Worm (Caenorhabditis elegans) whole organism, L1 larva: ENCODE results near the gene tgt-1.

Experiments
- C16A3.4 ChIP-seq: fragments of 150-350 bp; optimal IDR thresholded peaks from 2 replicates; lab custom pipeline; 2014; ENCODE audit warnings: missing biosample characterization, missing genetic modification characterization
- C34B4.2 ChIP-seq: sonication (generic microtip); optimal IDR thresholded peaks from 2 replicates; lab custom pipeline; 2017; ENCODE audit warnings: mild to moderate bottlenecking, missing genetic modification characterization, missing compliant biosample characterization
- F16B12.6 ChIP-seq: fragments of 150-350 bp; optimal IDR thresholded peaks from 2 replicates; lab custom pipeline; 2014; ENCODE audit warnings: missing biosample characterization, missing genetic modification characterization
- aha-1 ChIP-seq: fragments of 150-350 bp; optimal IDR thresholded peaks from 2 replicates; lab custom pipeline; 2014; ENCODE audit warnings: missing biosample characterization, missing genetic modification characterization
- alr-1 ChIP-seq: fragments of 200-800 bp; sonication (Bioruptor generic); optimal IDR thresholded peaks from 2 replicates; lab custom pipeline; 2018; ENCODE audit warnings: borderline replicate concordance, mild to moderate bottlenecking, missing genetic modification characterization, missing compliant biosample characterization
- ceh-63 ChIP-seq: fragments of 200-800 bp; sonication (Bioruptor generic); optimal IDR thresholded peaks from 2 replicates; lab custom pipeline; 2018; ENCODE audit warnings: mild to moderate bottlenecking, missing genetic modification characterization, missing compliant biosample characterization
- ceh-8 ChIP-seq: fragments of 200-800 bp; sonication (Bioruptor generic); optimal IDR thresholded peaks from 2 replicates; lab custom pipeline; 2018; ENCODE audit warnings: mild to moderate bottlenecking, missing genetic modification characterization, moderate library complexity, missing compliant biosample characterization
- ceh-82 ChIP-seq, 3 experiments: fragments of 150-350 bp in 1 of 3; sonication (generic microtip) in 2 of 3; optimal IDR thresholded peaks; 2 replicates each; lab custom pipeline; 2014 to 2017; ENCODE audit warnings: missing biosample characterization in 3 of 3, missing genetic modification characterization in 3 of 3
- ceh-88 ChIP-seq: fragments of 200-800 bp; sonication (Bioruptor generic); IDR thresholded peaks from 2 replicates; pipeline ENCODE4 v1.3.6; 2022; ENCODE audit warnings: missing genetic modification characterization, missing compliant biosample characterization
- dsc-1 ChIP-seq: sonication (generic microtip); optimal IDR thresholded peaks from 2 replicates; lab custom pipeline; 2016; ENCODE audit warnings: mild to moderate bottlenecking, missing genetic modification characterization, missing compliant biosample characterization
- efl-1 ChIP-seq, 4 experiments: fragments of 150-350 bp; optimal IDR thresholded peaks in 3 of 4; peaks in 1 of 4; 1 replicate in 1 of 4; 2 replicates in 3 of 4; lab custom pipeline; 2014; ENCODE audit warnings: missing biosample characterization in 2 of 4, missing genetic modification characterization in 2 of 4, missing genetic modification reagents in 2 of 4
- egl-27 ChIP-seq, 2 experiments: fragments of 150-350 bp in 1 of 2; sonication (generic microtip); optimal IDR thresholded peaks; 3 replicates each; lab custom pipeline; 2017 to 2018; ENCODE audit warnings: missing biosample characterization in 2 of 2, missing genetic modification characterization in 2 of 2, missing genetic modification reagents in 2 of 2
- elt-2 ChIP-seq: sonication (generic microtip); optimal IDR thresholded peaks from 2 replicates; lab custom pipeline; 2016; ENCODE audit warnings: missing genetic modification characterization, mild to moderate bottlenecking, inconsistent platforms, missing compliant biosample characterization, missing genetic modification reagents
- elt-3 ChIP-seq, 6 experiments: fragments of 150-350 bp in 1 of 6; sonication (generic microtip); optimal IDR thresholded peaks; 2 replicates each; lab custom pipeline; 2017 to 2018; ENCODE audit warnings: missing biosample characterization in 6 of 6, missing genetic modification characterization in 6 of 6, inconsistent platforms in 1 of 6
- fkh-8 ChIP-seq: sonication (generic microtip); optimal IDR thresholded peaks from 2 replicates; lab custom pipeline; 2016; ENCODE audit warnings: mild to moderate bottlenecking, missing genetic modification characterization, missing compliant biosample characterization
- grh-1 ChIP-seq: fragments of 200-800 bp; sonication (Bioruptor generic); IDR thresholded peaks from 2 replicates; pipeline ENCODE4 v1.3.6; 2022; ENCODE audit warnings: missing genetic modification reagents, missing genetic modification characterization, missing compliant biosample characterization
- hlh-4 ChIP-seq: sonication (generic microtip); optimal IDR thresholded peaks from 2 replicates; lab custom pipeline; 2016; ENCODE audit warnings: mild to moderate bottlenecking, missing genetic modification characterization, missing compliant biosample characterization
- irx-1 ChIP-seq: sonication (generic microtip); optimal IDR thresholded peaks from 2 replicates; lab custom pipeline; 2016; ENCODE audit warnings: missing genetic modification characterization, missing compliant biosample characterization
- isw-1 ChIP-seq: fragments of 200-800 bp; sonication (Bioruptor generic); IDR thresholded peaks from 2 replicates; pipeline ENCODE4 v1.3.6; 2022; ENCODE audit warnings: missing genetic modification characterization, missing compliant biosample characterization
- lin-14 ChIP-seq: fragments of 200-800 bp; sonication (Bioruptor generic); optimal IDR thresholded peaks from 2 replicates; lab custom pipeline; 2018; ENCODE audit warnings: mild to moderate bottlenecking, missing genetic modification characterization, moderate library complexity, missing compliant biosample characterization
- lin-35 ChIP-seq, 2 experiments: fragments of 150-350 bp; optimal IDR thresholded peaks; 2 replicates each; lab custom pipeline; 2014; ENCODE audit warnings: missing biosample characterization in 2 of 2, missing genetic modification characterization in 2 of 2, missing genetic modification reagents in 2 of 2
- lir-3 ChIP-seq: sonication (generic microtip); optimal IDR thresholded peaks from 2 replicates; lab custom pipeline; 2016; ENCODE audit warnings: mild to moderate bottlenecking, missing genetic modification characterization, moderate library complexity, missing compliant biosample characterization; ENCODE audit not compliant: poor library complexity
- mab-9 ChIP-seq: fragments of 200-800 bp; sonication (Bioruptor generic); IDR thresholded peaks from 2 replicates; pipeline ENCODE4 v1.3.6; 2022; ENCODE audit warnings: missing genetic modification reagents, missing genetic modification characterization, missing compliant biosample characterization
- mdl-1 ChIP-seq, 2 experiments: fragments of 150-350 bp; optimal IDR thresholded peaks; 2 replicates each; lab custom pipeline; 2014 to 2017; ENCODE audit warnings: missing biosample characterization in 2 of 2, missing genetic modification characterization in 2 of 2, inconsistent platforms in 1 of 2
- mef-2 ChIP-seq: fragments of 150-350 bp; optimal IDR thresholded peaks from 2 replicates; lab custom pipeline; 2014; ENCODE audit warnings: missing biosample characterization, missing genetic modification characterization
- nhr-11 ChIP-seq: fragments of 150-350 bp; optimal IDR thresholded peaks from 2 replicates; lab custom pipeline; 2014; ENCODE audit warnings: missing biosample characterization, missing genetic modification characterization
- nhr-12 ChIP-seq: sonication (generic microtip); optimal IDR thresholded peaks from 2 replicates; lab custom pipeline; 2017; ENCODE audit warnings: missing biosample characterization, missing genetic modification characterization
- nhr-19 ChIP-seq: fragments of 200-800 bp; sonication (Bioruptor generic); conservative IDR thresholded peaks from 2 replicates; pipeline ENCODE4 v1.3.6; 2022; ENCODE audit warnings: missing genetic modification characterization, missing compliant biosample characterization
- nhr-20 ChIP-seq: sonication (generic microtip); optimal IDR thresholded peaks from 2 replicates; lab custom pipeline; 2016; ENCODE audit warnings: mild to moderate bottlenecking, missing genetic modification characterization, missing compliant biosample characterization
- nhr-28 ChIP-seq: fragments of 150-350 bp; optimal IDR thresholded peaks from 2 replicates; lab custom pipeline; 2014; ENCODE audit warnings: missing biosample characterization, missing genetic modification characterization
- nhr-71 ChIP-seq: sonication (generic microtip); optimal IDR thresholded peaks from 2 replicates; lab custom pipeline; 2016; ENCODE audit warnings: mild to moderate bottlenecking, missing genetic modification characterization, moderate library complexity, missing compliant biosample characterization
- nhr-76 ChIP-seq: sonication (generic microtip); optimal IDR thresholded peaks from 2 replicates; lab custom pipeline; 2017; ENCODE audit warnings: missing biosample characterization, missing genetic modification characterization
- nhr-77 ChIP-seq: fragments of 150-350 bp; optimal IDR thresholded peaks from 2 replicates; lab custom pipeline; 2014; ENCODE audit warnings: missing biosample characterization, missing genetic modification characterization
- nhr-85 ChIP-seq: sonication (generic microtip); peaks from one replicate; lab custom pipeline; 2016; ENCODE audit warnings: missing genetic modification characterization, inconsistent platforms, missing compliant biosample characterization
- nhr-90 ChIP-seq: sonication (generic microtip); optimal IDR thresholded peaks from 2 replicates; lab custom pipeline; 2016; ENCODE audit warnings: mild to moderate bottlenecking, missing genetic modification characterization, missing compliant biosample characterization; ENCODE audit not compliant: poor library complexity
- pag-3 ChIP-seq: sonication (generic microtip); optimal IDR thresholded peaks from 2 replicates; lab custom pipeline; 2017; ENCODE audit warnings: missing genetic modification characterization, mild to moderate bottlenecking, missing compliant biosample characterization, antibody characterized with exemption, borderline replicate concordance; ENCODE audit not compliant: insufficient read depth
- pax-3 ChIP-seq: fragments of 200-800 bp; sonication (Bioruptor generic); optimal IDR thresholded peaks from 2 replicates; lab custom pipeline; 2018; ENCODE audit warnings: mild to moderate bottlenecking, missing genetic modification characterization, moderate library complexity, missing compliant biosample characterization
- pqm-1 ChIP-seq: sonication (generic microtip); optimal IDR thresholded peaks from 3 replicates; lab custom pipeline; 2017; ENCODE audit warnings: missing biosample characterization, missing genetic modification characterization
- snu-23 ChIP-seq: sonication (generic microtip); optimal IDR thresholded peaks from 2 replicates; lab custom pipeline; 2016; ENCODE audit warnings: missing genetic modification characterization, missing compliant biosample characterization
- sox-4 ChIP-seq: sonication (generic microtip); optimal IDR thresholded peaks from 2 replicates; lab custom pipeline; 2016; ENCODE audit warnings: missing genetic modification characterization, missing compliant biosample characterization
- unc-62 ChIP-seq: fragments of 150-350 bp; optimal IDR thresholded peaks from 2 replicates; lab custom pipeline; 2014; ENCODE audit warnings: missing biosample characterization, missing genetic modification reagents, missing genetic modification characterization
- unc-86 ChIP-seq: sonication (generic microtip); optimal IDR thresholded peaks from 2 replicates; lab custom pipeline; 2016; ENCODE audit warnings: missing genetic modification characterization, missing compliant biosample characterization
- zip-4 ChIP-seq: fragments of 200-800 bp; sonication (Bioruptor generic); optimal IDR thresholded peaks from 2 replicates; lab custom pipeline; 2018; ENCODE audit warnings: mild to moderate bottlenecking, missing genetic modification characterization, moderate library complexity, missing compliant biosample characterization
- ztf-4 ChIP-seq: fragments of 150-350 bp; optimal IDR thresholded peaks from 2 replicates; lab custom pipeline; 2014; ENCODE audit warnings: missing biosample characterization, missing genetic modification characterization

tgt-1 gene

ce11 chrIV:11917886-11918285 is 41.7 kb downstream of the tgt-1 start:
- TF ChIP-seq elt-2 (tag; lab: Kevin White, UChicago), result peak; percentile 51
- TF ChIP-seq nhr-28 (tag; lab: Kevin White, UChicago), result no peak

DNA sequence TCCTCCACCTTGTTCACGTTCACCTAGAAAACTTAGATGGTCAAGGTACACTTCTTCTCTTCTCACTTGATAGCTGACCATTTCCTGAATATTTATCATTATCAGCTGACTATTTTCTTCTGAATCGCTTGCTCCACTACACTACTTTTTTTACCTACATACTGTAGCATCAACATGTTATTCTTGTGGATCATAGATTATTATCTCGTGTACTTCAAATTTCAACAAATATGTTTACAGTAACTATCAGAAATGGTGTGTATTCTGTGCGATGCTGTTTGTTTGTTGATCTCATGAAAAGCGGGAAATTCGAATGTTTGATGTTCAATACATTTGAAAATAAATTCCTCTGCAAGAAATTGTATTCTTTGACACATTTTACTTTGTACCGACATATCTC is 42.7 kb downstream of the tgt-1 start, which contains the start of gene ZK822.10:
Gene ZK822.10, plus strand, starts transcription at position 231 of the 400 bp plus-strand sequence.
- TF ChIP-seq nhr-85 (tag; lab: Kevin White, UChicago) (peak; percentile 55), elt-3 (tag; optimal IDR thresholded peaks at IDR 0.05; lab: Kevin White, UChicago) (no peak), C16A3.4 (peak; percentile 9), snu-23 (GFP tag; lab: Kevin White, UChicago) (no peak), hlh-4 (no peak), nhr-20 (peak; percentile 35), nhr-71 (tag; lab: Kevin White, UChicago) (peak; percentile 28), nhr-76 (no peak), elt-2 (tag; lab: Kevin White, UChicago) (peak; percentile 61), nhr-12 (tag; lab: Kevin White, UChicago) (no peak), mdl-1 (tag; optimal IDR thresholded peaks at IDR 0.05; lab: Kevin White, UChicago) (no peak)

ce11 chrIV:11915768-11916453 is 43.7 kb downstream of the tgt-1 start, which contains the start of gene ZK822.9:
Gene ZK822.9 (plus strand): TSS chrIV:11915947.
- TF ChIP-seq nhr-11, result no peak
- no peak for TF ChIP-seq pax-3
- no peak for TF ChIP-seq pag-3 (tag; lab: Kevin White, UChicago)
- no peak for TF ChIP-seq grh-1
- TF ChIP-seq ceh-8 (GFP tag; lab: Kevin White, UChicago), result no peak
- no peak for TF ChIP-seq nhr-77 (tag; lab: Kevin White, UChicago)
- TF ChIP-seq nhr-71 (tag; lab: Kevin White, UChicago), result peak; percentile 32
- no peak for TF ChIP-seq aha-1 (tag; lab: Kevin White, UChicago)
- peak; percentile 75 for TF ChIP-seq nhr-85 (tag; lab: Kevin White, UChicago)
- no peak for TF ChIP-seq egl-27 (tag; optimal IDR thresholded peaks at IDR 0.05; lab: Kevin White, UChicago)
- TF ChIP-seq ceh-63 (GFP tag; lab: Kevin White, UChicago), result no peak
- TF ChIP-seq C34B4.2, result no peak
- no peak for TF ChIP-seq sox-4 (tag; lab: Kevin White, UChicago)
- no peak; the same call in 1 of the 2 replicates for TF ChIP-seq nhr-19 (GFP tag; lab: Robert Waterston, UW)
- no peak for TF ChIP-seq lir-3 (tag; lab: Kevin White, UChicago)
- TF ChIP-seq pqm-1 (tag; lab: Kevin White, UChicago), result no peak
- no peak for TF ChIP-seq unc-62 (GFP tag; lab: Kevin White, UChicago)
- TF ChIP-seq nhr-90 (tag; lab: Kevin White, UChicago), result peak; percentile 5
- no peak for TF ChIP-seq mef-2
- TF ChIP-seq mab-9, result no peak
- TF ChIP-seq dsc-1 (tag; lab: Kevin White, UChicago), result no peak
- peak in 2 of 6 experiments; percentile 9 to 25 for TF ChIP-seq elt-3 (tag; optimal IDR thresholded peaks at IDR 0.05; lab: Kevin White, UChicago)
- TF ChIP-seq ceh-82 (tag; optimal IDR thresholded peaks at IDR 0.05; lab: Kevin White, UChicago), result no peak
- TF ChIP-seq snu-23 (GFP tag; lab: Kevin White, UChicago), result peak; percentile 38
- peak; percentile 38 for TF ChIP-seq nhr-20
- TF ChIP-seq irx-1 (tag; lab: Kevin White, UChicago), result no peak
- TF ChIP-seq unc-86, result no peak
- TF ChIP-seq ztf-4 (tag; lab: Kevin White, UChicago), result no peak
- TF ChIP-seq F16B12.6, result no peak
- no peak for TF ChIP-seq C16A3.4
- TF ChIP-seq fkh-8 (tag; lab: Kevin White, UChicago), result no peak
- no peak for TF ChIP-seq nhr-76
- no peak for TF ChIP-seq zip-4 (GFP tag; lab: Kevin White, UChicago)
- peak; percentile 48 for TF ChIP-seq elt-2 (tag; lab: Kevin White, UChicago)
- TF ChIP-seq nhr-28 (tag; lab: Kevin White, UChicago), result no peak
- no peak for TF ChIP-seq hlh-4
- no peak for TF ChIP-seq alr-1 (tag; lab: Kevin White, UChicago)
- TF ChIP-seq ceh-88, result no peak
- TF ChIP-seq efl-1 (optimal IDR thresholded peaks at IDR 0.05; lab: Kevin White, UChicago), result no peak
- no peak for TF ChIP-seq efl-1 (GFP tag; optimal IDR thresholded peaks at IDR 0.05 in 1 of 2; lab: Kevin White, UChicago)
- TF ChIP-seq isw-1, result no peak
- peak; percentile 6 for TF ChIP-seq lin-14 (GFP tag; lab: Kevin White, UChicago)
- peak in 1 of 2 experiments; percentile 50 for TF ChIP-seq lin-35 (GFP tag; optimal IDR thresholded peaks at IDR 0.05; lab: Kevin White, UChicago)
- TF ChIP-seq mdl-1 (tag; optimal IDR thresholded peaks at IDR 0.05; lab: Kevin White, UChicago), result no peak
